Fruit fly (Drosophila melanogaster) whole organism, prepupa: ENCODE results near the gene CG42592.

Source experiments
- Blimp-1 ChIP-seq: fragments of 200-800 bp; sonication (Bioruptor generic); optimal IDR thresholded peaks from 3 replicates; lab custom pipeline; 2017; ENCODE audit warnings: missing biosample characterization, missing genetic modification characterization, mild to moderate bottlenecking, moderate library complexity, missing genetic modification reagents
- CG10631 ChIP-seq: fragments of 200-800 bp; sonication (Bioruptor generic); optimal IDR thresholded peaks from 2 replicates; lab custom pipeline; 2016; ENCODE audit warnings: missing biosample characterization, missing genetic modification characterization
- CG11294 ChIP-seq: fragments of 200-800 bp; sonication (Bioruptor generic); IDR thresholded peaks from 2 replicates; pipeline ENCODE4 v1.3.6; 2022; ENCODE audit warnings: missing biosample characterization, missing genetic modification characterization
- CG11762 ChIP-seq: fragments of 200-800 bp; sonication (Bioruptor generic); optimal IDR thresholded peaks from 3 replicates; lab custom pipeline; 2016; ENCODE audit warnings: missing biosample characterization, missing genetic modification characterization; ENCODE audit not compliant: insufficient read depth
- CG11902 ChIP-seq: fragments of 200-800 bp; sonication (Bioruptor generic); optimal IDR thresholded peaks from 3 replicates; lab custom pipeline; 2016; ENCODE audit warnings: missing biosample characterization, missing genetic modification characterization
- CG15336 ChIP-seq: fragments of 200-800 bp; sonication (Bioruptor generic); IDR thresholded peaks from 2 replicates; pipeline ENCODE4 v1.3.6; 2022; ENCODE audit warnings: missing biosample characterization, missing genetic modification characterization
- CG16779 ChIP-seq: fragments of 200-800 bp; sonication (Bioruptor generic); optimal IDR thresholded peaks from 3 replicates; lab custom pipeline; 2017; ENCODE audit warnings: missing biosample characterization, mild to moderate bottlenecking, missing genetic modification characterization
- CG3032 ChIP-seq: fragments of 200-800 bp; optimal IDR thresholded peaks from 2 replicates; lab custom pipeline; 2019; ENCODE audit warnings: missing biosample characterization, mild to moderate bottlenecking, missing genetic modification characterization, moderate library complexity
- CG32006 ChIP-seq: fragments of 200-800 bp; sonication (Bioruptor generic); optimal IDR thresholded peaks from 3 replicates; lab custom pipeline; 2017; ENCODE audit warnings: missing biosample characterization, mild to moderate bottlenecking, missing genetic modification characterization
- CG34406 ChIP-seq: fragments of 200-800 bp; sonication (Bioruptor generic); optimal IDR thresholded peaks from 3 replicates; lab custom pipeline; 2016; ENCODE audit warnings: missing biosample characterization, missing genetic modification characterization
- CG3919 ChIP-seq: fragments of 200-800 bp; sonication (Bioruptor generic); optimal IDR thresholded peaks from 3 replicates; lab custom pipeline; 2016; ENCODE audit warnings: missing biosample characterization, missing genetic modification characterization
- CG4318 ChIP-seq: fragments of 200-800 bp; sonication (Bioruptor generic); optimal IDR thresholded peaks from 3 replicates; lab custom pipeline; 2017; ENCODE audit warnings: missing biosample characterization, mild to moderate bottlenecking, missing genetic modification characterization
- CG6163 ChIP-seq: fragments of 200-800 bp; sonication (Bioruptor generic); IDR thresholded peaks from 3 replicates; pipeline ENCODE4 v1.3.6; 2022; ENCODE audit warnings: missing biosample characterization, missing genetic modification characterization
- CG6276 ChIP-seq: fragments of 200-800 bp; sonication (Bioruptor generic); optimal IDR thresholded peaks from 2 replicates; lab custom pipeline; 2017; ENCODE audit warnings: missing biosample characterization, mild to moderate bottlenecking, missing genetic modification characterization
- CG6792 ChIP-seq: fragments of 200-800 bp; sonication (Bioruptor generic); optimal IDR thresholded peaks from 3 replicates; lab custom pipeline; 2016; ENCODE audit warnings: missing biosample characterization, missing genetic modification characterization
- CG6808 ChIP-seq: fragments of 200-800 bp; sonication (Bioruptor generic); optimal IDR thresholded peaks from 3 replicates; lab custom pipeline; 2017; ENCODE audit warnings: missing biosample characterization, missing genetic modification characterization, mild to moderate bottlenecking, moderate library complexity, missing genetic modification reagents
- CG6854 ChIP-seq: fragments of 200-800 bp; sonication (Bioruptor generic); optimal IDR thresholded peaks from 2 replicates; lab custom pipeline; 2017; ENCODE audit warnings: missing biosample characterization, mild to moderate bottlenecking, missing genetic modification characterization
- CG7368 ChIP-seq: fragments of 200-800 bp; sonication (Bioruptor generic); optimal IDR thresholded peaks from 3 replicates; lab custom pipeline; 2016; ENCODE audit warnings: missing biosample characterization, missing genetic modification characterization
- CG8119 ChIP-seq: fragments of 200-800 bp; sonication (Bioruptor generic); IDR thresholded peaks from 3 replicates; pipeline ENCODE4 v1.3.6; 2022; ENCODE audit warnings: missing biosample characterization, missing genetic modification characterization
- CG8319 ChIP-seq: fragments of 200-800 bp; sonication (Bioruptor generic); optimal IDR thresholded peaks from 3 replicates; lab custom pipeline; 2016; ENCODE audit warnings: missing biosample characterization, missing genetic modification characterization
- CG8632 ChIP-seq: fragments of 200-800 bp; sonication (Bioruptor generic); optimal IDR thresholded peaks from 3 replicates; lab custom pipeline; 2016; ENCODE audit warnings: missing biosample characterization, missing genetic modification characterization
- CG9139 ChIP-seq: fragments of 200-800 bp; sonication (Bioruptor generic); optimal IDR thresholded peaks from 3 replicates; lab custom pipeline; 2017; ENCODE audit warnings: missing biosample characterization, mild to moderate bottlenecking, missing genetic modification characterization
- Eip75B ChIP-seq: fragments of 200-800 bp; sonication (Bioruptor generic); optimal IDR thresholded peaks from 3 replicates; lab custom pipeline; 2016; ENCODE audit warnings: missing biosample characterization, missing genetic modification characterization
- Eip78C ChIP-seq: fragments of 200-800 bp; sonication (Bioruptor generic); peaks from one replicate; lab custom pipeline; 2016; ENCODE audit warnings: missing biosample characterization, missing genetic modification characterization
- Eip93F ChIP-seq: fragments of 200-800 bp; sonication (Bioruptor generic); optimal IDR thresholded peaks from 2 replicates; lab custom pipeline; 2016; ENCODE audit warnings: missing biosample characterization, mild to moderate bottlenecking, missing genetic modification characterization
- Ets21C ChIP-seq: fragments of 200-800 bp; sonication (Bioruptor generic); optimal IDR thresholded peaks from 3 replicates; lab custom pipeline; 2016; ENCODE audit warnings: missing biosample characterization, missing genetic modification characterization
- Ets96B ChIP-seq: fragments of 200-800 bp; optimal IDR thresholded peaks from 2 replicates; lab custom pipeline; 2019; ENCODE audit warnings: missing biosample characterization, mild to moderate bottlenecking, missing genetic modification characterization, moderate library complexity
- Gug ChIP-seq: fragments of 200-800 bp; sonication (Bioruptor generic); IDR thresholded peaks from 2 replicates; pipeline ENCODE4 v1.3.6; 2022; ENCODE audit warnings: missing biosample characterization, missing genetic modification characterization
- Hr39 ChIP-seq: fragments of 200-800 bp; sonication (Bioruptor generic); optimal IDR thresholded peaks from 2 replicates; lab custom pipeline; 2016; ENCODE audit warnings: missing biosample characterization, missing genetic modification characterization
- Hr4 ChIP-seq: fragments of 200-800 bp; sonication (Bioruptor generic); optimal IDR thresholded peaks from 3 replicates; lab custom pipeline; 2016; ENCODE audit warnings: missing biosample characterization, missing genetic modification characterization
- Lpt ChIP-seq: fragments of 200-800 bp; sonication (Bioruptor generic); optimal IDR thresholded peaks from 3 replicates; lab custom pipeline; 2016; ENCODE audit warnings: missing biosample characterization, missing genetic modification characterization
- Met ChIP-seq: fragments of 200-800 bp; sonication (Bioruptor generic); optimal IDR thresholded peaks from 3 replicates; lab custom pipeline; 2016; ENCODE audit warnings: missing biosample characterization, missing genetic modification characterization
- Smox ChIP-seq: fragments of 200-800 bp; sonication (Bioruptor generic); optimal IDR thresholded peaks from 3 replicates; lab custom pipeline; 2016; ENCODE audit warnings: missing biosample characterization, missing genetic modification characterization
- Sox102F ChIP-seq: fragments of 200-800 bp; sonication (Bioruptor generic); optimal IDR thresholded peaks from 2 replicates; lab custom pipeline; 2016; ENCODE audit warnings: missing biosample characterization, mild to moderate bottlenecking, missing genetic modification characterization
- Sox14 ChIP-seq: fragments of 200-800 bp; sonication (Bioruptor generic); optimal IDR thresholded peaks from 3 replicates; lab custom pipeline; 2016; ENCODE audit warnings: missing biosample characterization, missing genetic modification characterization
- Sox15 ChIP-seq: fragments of 200-800 bp; sonication (Bioruptor generic); optimal IDR thresholded peaks from 3 replicates; lab custom pipeline; 2016; ENCODE audit warnings: missing biosample characterization, missing genetic modification characterization
- achi ChIP-seq: fragments of 200-800 bp; sonication (Bioruptor generic); optimal IDR thresholded peaks from 3 replicates; lab custom pipeline; 2016; ENCODE audit warnings: missing biosample characterization, missing genetic modification characterization
- acj6 ChIP-seq: fragments of 200-800 bp; sonication (Bioruptor generic); optimal IDR thresholded peaks from 3 replicates; lab custom pipeline; 2016; ENCODE audit warnings: missing biosample characterization, missing genetic modification characterization
- cyc ChIP-seq: fragments of 200-800 bp; sonication (Bioruptor generic); optimal IDR thresholded peaks from 3 replicates; lab custom pipeline; 2016; ENCODE audit warnings: missing biosample characterization, missing genetic modification characterization
- dac ChIP-seq: fragments of 200-800 bp; sonication (Bioruptor generic); optimal IDR thresholded peaks from 2 replicates; lab custom pipeline; 2017; ENCODE audit warnings: missing biosample characterization, mild to moderate bottlenecking, missing genetic modification characterization
- eg ChIP-seq: fragments of 200-800 bp; sonication (Bioruptor generic); IDR thresholded peaks from 3 replicates; pipeline ENCODE4 v1.3.6; 2022; ENCODE audit warnings: missing biosample characterization, missing genetic modification characterization
- esn ChIP-seq: fragments of 200-800 bp; sonication (Bioruptor generic); optimal IDR thresholded peaks from 2 replicates; lab custom pipeline; 2016; ENCODE audit warnings: missing biosample characterization, mild to moderate bottlenecking, missing genetic modification characterization, moderate library complexity
- fd59A ChIP-seq: fragments of 200-800 bp; sonication (Bioruptor generic); optimal IDR thresholded peaks from 2 replicates; lab custom pipeline; 2017; ENCODE audit warnings: missing biosample characterization, mild to moderate bottlenecking, missing genetic modification characterization, missing genetic modification reagents
- fkh ChIP-seq: fragments of 200-800 bp; sonication (Bioruptor generic); optimal IDR thresholded peaks from 3 replicates; lab custom pipeline; 2017; ENCODE audit warnings: missing biosample characterization, mild to moderate bottlenecking, missing genetic modification characterization, moderate library complexity
- lz ChIP-seq: fragments of 200-800 bp; sonication (Bioruptor generic); optimal IDR thresholded peaks from 3 replicates; lab custom pipeline; 2016; ENCODE audit warnings: missing biosample characterization, missing genetic modification characterization
- net ChIP-seq: fragments of 200-800 bp; sonication (Bioruptor generic); optimal IDR thresholded peaks from 3 replicates; lab custom pipeline; 2016; ENCODE audit warnings: missing biosample characterization, missing genetic modification characterization
- pdm3 ChIP-seq: fragments of 200-800 bp; sonication (Bioruptor generic); optimal IDR thresholded peaks from 3 replicates; lab custom pipeline; 2016; ENCODE audit warnings: missing biosample characterization, missing genetic modification characterization
- spab ChIP-seq: fragments of 200-800 bp; sonication (Bioruptor generic); optimal IDR thresholded peaks from 2 replicates; lab custom pipeline; 2017; ENCODE audit warnings: missing biosample characterization, mild to moderate bottlenecking, missing genetic modification characterization, missing genetic modification reagents
- ss ChIP-seq, 2 experiments: fragments of 200-800 bp; sonication (Bioruptor generic); optimal IDR thresholded peaks; 2 replicates in 1 of 2; 3 replicates in 1 of 2; lab custom pipeline; 2017 to 2018; ENCODE audit warnings: mild to moderate bottlenecking in 2 of 2, missing biosample characterization in 2 of 2, missing genetic modification characterization in 2 of 2, moderate library complexity in 1 of 2
- svp ChIP-seq: fragments of 200-800 bp; sonication (Bioruptor generic); peaks from one replicate; lab custom pipeline; 2016; ENCODE audit warnings: missing biosample characterization, missing genetic modification characterization
- topi ChIP-seq: fragments of 200-800 bp; sonication (Bioruptor generic); optimal IDR thresholded peaks from 3 replicates; lab custom pipeline; 2016; ENCODE audit warnings: missing biosample characterization, missing genetic modification characterization
- vri ChIP-seq: fragments of 200-800 bp; sonication (Bioruptor generic); optimal IDR thresholded peaks from 3 replicates; lab custom pipeline; 2016; ENCODE audit warnings: missing biosample characterization, mild to moderate bottlenecking, missing genetic modification characterization

The CG42592 gene

DNA sequence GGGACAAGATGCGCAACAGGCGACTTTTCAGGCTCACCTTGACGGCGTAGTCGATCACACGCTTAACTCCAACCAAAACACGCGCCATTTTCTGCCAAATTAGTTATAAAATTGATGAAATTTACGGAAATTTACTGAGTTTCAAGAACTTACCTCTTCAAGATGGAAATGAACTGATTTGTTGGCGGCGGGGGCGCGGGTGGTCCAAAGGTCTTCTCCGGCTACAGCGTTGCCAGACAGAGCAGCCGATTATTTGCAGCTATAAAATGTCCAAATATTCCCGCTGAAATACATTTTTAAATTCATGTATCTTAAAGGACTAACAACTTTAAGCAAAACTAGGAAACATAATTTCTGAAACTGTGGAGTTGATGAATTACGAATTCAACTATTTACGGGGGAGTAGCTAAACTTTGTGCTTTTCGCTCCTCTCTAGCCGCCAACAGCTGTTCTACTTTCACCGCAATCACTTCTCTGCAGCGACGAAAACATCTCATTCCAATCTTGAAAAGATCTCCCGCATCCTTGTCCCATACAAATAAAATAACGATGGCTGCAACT lies 33.3 kb downstream of the CG42592 start, which contains the start of the genes Etfb and CG7789:
TSS of gene Etfb (minus strand) at position 193 of the 561 bp plus-strand sequence.
TSS of gene CG7789 (plus strand) at position 444 of the 561 bp plus-strand sequence.
- TF ChIP-seq Eip75B (GFP tag; lab: Kevin White, UChicago) (no peak), CG6163 (peak; percentile 91), CG8319 (GFP tag; lab: Kevin White, UChicago) (peak; percentile 89), CG8119 (GFP tag; lab: Robert Waterston, UW) (peak; percentile 91), Ets96B (tag; lab: Kevin White, UChicago) (peak; percentile 73), dac (GFP tag; lab: Kevin White, UChicago) (peak; percentile 96), Sox102F (no peak), acj6 (GFP tag; lab: Kevin White, UChicago) (peak; percentile 82), fkh (GFP tag; lab: Kevin White, UChicago) (no peak), Ets21C (GFP tag; lab: Kevin White, UChicago) (peak; percentile 85), spab (GFP tag; lab: Kevin White, UChicago) (peak; percentile 94), Hr4 (no peak), CG6854 (GFP tag; lab: Kevin White, UChicago) (peak; percentile 91), Blimp-1 (GFP tag; lab: Kevin White, UChicago) (peak; percentile 83), CG6792 (no peak), vri (GFP tag; lab: Kevin White, UChicago) (no peak), Eip93F (no peak), Hr39 (peak; percentile 88), ss (GFP tag; optimal IDR thresholded peaks at IDR 0.05; lab: Kevin White, UChicago) (peak; percentile 97 to 99), CG3919 (GFP tag; lab: Kevin White, UChicago) (peak; percentile 93), Lpt (peak; percentile 91), CG10631 (GFP tag; lab: Kevin White, UChicago) (no peak), svp (GFP tag; lab: Kevin White, UChicago) (no peak), CG8632 (peak; percentile 75), pdm3 (GFP tag; lab: Kevin White, UChicago) (no peak), CG15336 (GFP tag; lab: Robert Waterston, UW) (peak; percentile 87), CG16779 (tag; lab: Kevin White, UChicago) (peak; percentile 90), Sox14 (peak; percentile 93), CG6276 (peak; percentile 94), Met (GFP tag; lab: Kevin White, UChicago) (no peak), CG3032 (tag; lab: Kevin White, UChicago) (peak; percentile 89), CG6808 (GFP tag; lab: Kevin White, UChicago) (peak; percentile 96), CG9139 (GFP tag; lab: Kevin White, UChicago) (peak; percentile 98), Smox (GFP tag; lab: Kevin White, UChicago) (no peak), cyc (GFP tag; lab: Kevin White, UChicago) (peak; percentile 76), esn (peak; percentile 89), CG11902 (GFP tag; lab: Kevin White, UChicago) (no peak), eg (GFP tag; lab: Robert Waterston, UW) (peak; percentile 92), CG34406 (GFP tag; lab: Kevin White, UChicago) (peak; percentile 76), CG7368 (peak; percentile 88), CG4318 (GFP tag; lab: Kevin White, UChicago) (no peak), Gug (peak; percentile 89), Sox15 (GFP tag; lab: Kevin White, UChicago) (peak; percentile 82), topi (GFP tag; lab: Kevin White, UChicago) (peak; percentile 88), CG11762 (GFP tag; lab: Kevin White, UChicago) (peak; percentile 81), CG11294 (GFP tag; lab: Robert Waterston, UW) (peak; percentile 76), lz (peak; percentile 88), CG32006 (GFP tag; lab: Kevin White, UChicago) (peak; percentile 94), achi (GFP tag; lab: Kevin White, UChicago) (no peak), net (GFP tag; lab: Kevin White, UChicago) (peak; percentile 97), Eip78C (GFP tag; lab: Kevin White, UChicago) (peak; percentile 96), fd59A (peak; percentile 78)
